Worm (Caenorhabditis elegans) whole organism, late embryonic: ENCODE measurements around the gene ceh-58.

Source experiments
- ama-1 ChIP-seq: fragments of 150-350 bp; optimal IDR thresholded peaks from 2 replicates; lab custom pipeline; 2014
- ceh-22 ChIP-seq: sonication (generic microtip); optimal IDR thresholded peaks from 2 replicates; lab custom pipeline; 2017; ENCODE audit warnings: missing biosample characterization, missing genetic modification characterization
- dve-1 ChIP-seq: sonication (generic microtip); optimal IDR thresholded peaks from 2 replicates; lab custom pipeline; 2017; ENCODE audit warnings: antibody characterized with exemption, mild to moderate bottlenecking, missing genetic modification characterization, missing compliant biosample characterization
- elt-2 ChIP-seq: sonication (generic microtip); optimal IDR thresholded peaks from 2 replicates; lab custom pipeline; 2016; ENCODE audit warnings: missing genetic modification reagents, missing genetic modification characterization, missing compliant biosample characterization
- ets-4 ChIP-seq: sonication (generic microtip); optimal IDR thresholded peaks from 2 replicates; lab custom pipeline; 2016; ENCODE audit warnings: missing genetic modification characterization, missing compliant biosample characterization
- fkh-10 ChIP-seq: fragments of 150-350 bp; optimal IDR thresholded peaks from 2 replicates; lab custom pipeline; 2014; ENCODE audit warnings: missing biosample characterization, missing genetic modification reagents, missing genetic modification characterization
- hlh-8 ChIP-seq: sonication (generic microtip); optimal IDR thresholded peaks from 2 replicates; lab custom pipeline; 2016; ENCODE audit warnings: missing genotype, missing genetic modification characterization, missing compliant biosample characterization
- nfya-1 ChIP-seq: sonication (generic microtip); optimal IDR thresholded peaks from 2 replicates; lab custom pipeline; 2017; ENCODE audit warnings: missing genetic modification characterization, mild to moderate bottlenecking, missing compliant biosample characterization, antibody characterized with exemption, moderate library complexity
- nhr-11 ChIP-seq: fragments of 150-350 bp; optimal IDR thresholded peaks from 2 replicates; lab custom pipeline; 2014; ENCODE audit warnings: missing biosample characterization, missing genetic modification characterization
- npax-4 ChIP-seq: sonication (generic microtip); optimal IDR thresholded peaks from 2 replicates; lab custom pipeline; 2016; ENCODE audit warnings: missing genetic modification characterization, missing compliant biosample characterization
- odd-2 ChIP-seq: sonication (generic microtip); optimal IDR thresholded peaks from 2 replicates; lab custom pipeline; 2017; ENCODE audit warnings: antibody characterized with exemption, mild to moderate bottlenecking, missing genetic modification characterization, missing compliant biosample characterization
- pag-3 ChIP-seq: sonication (generic microtip); optimal IDR thresholded peaks from 2 replicates; lab custom pipeline; 2016; ENCODE audit warnings: missing compliant biosample characterization, missing genetic modification characterization, borderline replicate concordance
- pha-2 ChIP-seq: sonication (generic microtip); optimal IDR thresholded peaks from 2 replicates; lab custom pipeline; 2017; ENCODE audit warnings: mild to moderate bottlenecking, missing genetic modification characterization, missing compliant biosample characterization
- pros-1 ChIP-seq: fragments of 150-350 bp; optimal IDR thresholded peaks from 2 replicates; lab custom pipeline; 2014; ENCODE audit warnings: missing biosample characterization, missing genetic modification reagents, missing genetic modification characterization

DNA sequence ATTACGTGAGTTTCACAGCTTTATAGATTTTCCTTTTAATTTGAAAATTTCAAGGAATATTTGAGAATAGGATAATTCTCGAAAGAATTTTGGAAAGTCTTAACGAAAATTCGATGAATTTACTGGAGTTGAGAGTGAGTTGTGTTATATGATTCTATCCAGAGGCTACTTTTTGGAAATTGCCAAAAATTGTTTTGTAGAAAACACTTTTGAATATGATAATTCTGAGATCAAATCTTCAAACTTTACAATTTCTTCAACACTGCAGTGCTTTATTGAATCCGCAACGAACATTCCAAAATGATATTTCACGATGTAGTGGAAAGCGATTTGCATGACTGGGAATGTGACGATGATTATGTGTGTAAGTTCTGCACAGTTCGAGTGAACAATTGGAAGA is 17.4 kb downstream of the ceh-58 start, which contains the start of gene C07E3.8:
- no peak for TF ChIP-seq fkh-10 (GFP tag; lab: Kevin White, UChicago)
- TF ChIP-seq ama-1 (lab: Kevin White, UChicago) = no peak
- no peak for TF ChIP-seq pag-3
- TF ChIP-seq ets-4 = no peak
- no peak for TF ChIP-seq odd-2
- TF ChIP-seq hlh-8 (tag; lab: Kevin White, UChicago) = no peak
- TF ChIP-seq npax-4 = no peak
- no peak for TF ChIP-seq nhr-11 (tag; lab: Kevin White, UChicago)
- no peak for TF ChIP-seq pha-2 (tag; lab: Kevin White, UChicago)
- no peak for TF ChIP-seq nfya-1 (tag; lab: Kevin White, UChicago)
- TF ChIP-seq ceh-22 (tag; lab: Kevin White, UChicago) = no peak
- no peak for TF ChIP-seq elt-2 (tag; lab: Kevin White, UChicago)
- TF ChIP-seq dve-1 (tag; lab: Kevin White, UChicago) = no peak
- TF ChIP-seq pros-1 = no peak
